Fruit fly (Drosophila melanogaster) Kc167 (cell line): ENCODE measurements around the gene CG4842.

Source experiments
- Sin3A ChIP-seq: fragments of >200 bp; optimal IDR thresholded peaks from 2 replicates; lab custom pipeline; 2018; ENCODE audit warnings: missing external identifiers
- psq ChIP-seq: fragments of >200 bp; optimal IDR thresholded peaks from 2 replicates; lab custom pipeline; 2017; ENCODE audit warnings: missing external identifiers

DNA sequence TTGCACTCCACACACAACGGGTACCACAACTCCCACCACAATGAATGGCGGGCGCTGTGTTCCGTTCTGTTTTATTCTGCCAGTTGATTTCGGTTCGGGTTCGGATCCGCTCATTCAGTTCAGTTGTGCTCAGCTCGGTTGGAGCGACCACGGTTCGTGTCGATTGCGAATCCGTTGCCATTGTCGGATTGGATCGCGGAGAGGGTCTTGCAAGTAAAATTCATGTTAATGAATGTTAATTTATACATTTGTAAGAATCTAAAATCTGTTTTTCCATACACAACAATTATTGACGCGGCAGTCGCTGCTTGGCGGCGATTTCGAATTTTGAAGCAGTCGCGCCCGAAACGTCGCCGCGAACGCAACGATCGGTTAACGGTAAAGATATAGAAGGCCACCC lies 26.3 kb downstream of the CG4842 start, which contains the start of gene Gagr:
- no peak for TF ChIP-seq psq (lab: Kevin White, UChicago)
- TF ChIP-seq Sin3A (lab: Kevin White, UChicago) = no peak
